Fruit fly (Drosophila melanogaster) Kc167 (cell line): ENCODE results near the gene CG43050.

ENCODE experiments used
- Sin3A ChIP-seq: fragments of >200 bp; optimal IDR thresholded peaks from 2 replicates; lab custom pipeline; 2018; ENCODE audit warnings: missing external identifiers
- h ChIP-seq: fragments of >200 bp; optimal IDR thresholded peaks from 3 replicates; lab custom pipeline; 2018; ENCODE audit warnings: missing external identifiers
- psq ChIP-seq: fragments of >200 bp; optimal IDR thresholded peaks from 2 replicates; lab custom pipeline; 2017; ENCODE audit warnings: missing external identifiers

- no peak for TF ChIP-seq psq (lab: Kevin White, UChicago)
- TF ChIP-seq Sin3A = no peak
- TF ChIP-seq h (lab: Kevin White, UChicago) = no peak
Observed at dm6 chr2L:13069632-13070279, 49.3 kb upstream of the CG43050 start.
